Worm (Caenorhabditis elegans): ENCODE results near the gene C35A11.2.

DNA sequence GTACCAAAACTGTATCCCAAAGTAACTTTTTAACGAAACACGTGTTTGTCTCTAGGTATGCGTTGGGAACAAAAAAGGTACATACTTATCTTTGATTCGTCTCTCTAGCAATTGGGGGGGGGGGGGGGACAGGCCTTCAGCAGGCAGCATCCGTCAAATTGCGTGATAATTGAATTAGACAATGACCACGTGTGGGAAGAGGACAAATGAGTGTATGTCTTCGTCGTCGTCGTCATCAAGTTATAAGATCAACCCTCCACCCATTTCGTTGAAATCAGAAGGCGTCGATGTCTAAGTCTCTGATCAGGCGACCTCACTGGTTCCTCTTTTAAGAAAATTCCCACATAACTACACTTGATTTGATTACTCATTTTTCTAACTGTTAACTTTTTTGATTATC lies 24.6 kb downstream of the C35A11.2 start, which contains the start of gene F08F3.4:
- TF ChIP-seq W03F9.2 (tag; optimal IDR thresholded peaks at IDR 0.05) (no peak), him-1 (tag; optimal IDR thresholded peaks at IDR 0.05) (no peak), dao-5 (tag; optimal IDR thresholded peaks at IDR 0.05) (no peak)

All from whole organism, L4/young adult.